Worm (Caenorhabditis elegans) whole organism, young adult: ENCODE measurements around the gene dao-4.

ENCODE experiments used
- K11D2.4 ChIP-seq: fragments of 200-800 bp; sonication (Bioruptor generic); IDR thresholded peaks from 2 replicates; pipeline ENCODE4 v1.3.6; 2022; ENCODE audit warnings: missing genetic modification reagents, missing genetic modification characterization, missing compliant biosample characterization
- egl-18 ChIP-seq: fragments of 200-800 bp; sonication (Bioruptor generic); IDR thresholded peaks from 2 replicates; pipeline ENCODE4 v1.3.6; 2022; ENCODE audit warnings: missing genetic modification reagents, missing genetic modification characterization, missing compliant biosample characterization
- lag-1 ChIP-seq: fragments of 200-800 bp; sonication (Bioruptor generic); IDR thresholded peaks from 2 replicates; pipeline ENCODE4 v1.3.6; 2022; ENCODE audit warnings: missing genetic modification reagents, missing genetic modification characterization, missing compliant biosample characterization
- pbrm-1 ChIP-seq: fragments of 200-800 bp; sonication (Bioruptor generic); IDR thresholded peaks from 2 replicates; pipeline ENCODE4 v1.3.6; 2022; ENCODE audit warnings: missing genetic modification reagents, missing genetic modification characterization, missing compliant biosample characterization
- pha-4 ChIP-seq: fragments of 150-350 bp; sonication (generic microtip); optimal IDR thresholded peaks from 2 replicates; lab custom pipeline; 2014; ENCODE audit warnings: missing biosample characterization, missing genetic modification reagents, missing genetic modification characterization
- snpc-3.4 ChIP-seq: sonication (generic microtip); optimal IDR thresholded peaks from 2 replicates; lab custom pipeline; 2017; ENCODE audit warnings: missing genetic modification characterization, mild to moderate bottlenecking, missing compliant biosample characterization, antibody characterized with exemption, moderate library complexity, missing genotype, missing genetic modification reagents
- snpc-4 ChIP-seq, 5 experiments: fragments of 150-350 bp in 1 of 5; sonication (generic microtip) in 4 of 5; optimal IDR thresholded peaks; 2 replicates each; lab custom pipeline; 2014 to 2018; ENCODE audit warnings: missing genetic modification characterization in 5 of 5, missing biosample characterization in 3 of 5, antibody characterized with exemption in 2 of 5, mild to moderate bottlenecking in 2 of 5, missing compliant biosample characterization in 2 of 5, missing genotype in 2 of 5, moderate library complexity in 2 of 5, missing genetic modification reagents in 1 of 5
- unc-62 ChIP-seq: fragments of 150-350 bp; optimal IDR thresholded peaks from 2 replicates; lab custom pipeline; 2014; ENCODE audit warnings: missing biosample characterization, missing genetic modification reagents, missing genetic modification characterization

DNA sequence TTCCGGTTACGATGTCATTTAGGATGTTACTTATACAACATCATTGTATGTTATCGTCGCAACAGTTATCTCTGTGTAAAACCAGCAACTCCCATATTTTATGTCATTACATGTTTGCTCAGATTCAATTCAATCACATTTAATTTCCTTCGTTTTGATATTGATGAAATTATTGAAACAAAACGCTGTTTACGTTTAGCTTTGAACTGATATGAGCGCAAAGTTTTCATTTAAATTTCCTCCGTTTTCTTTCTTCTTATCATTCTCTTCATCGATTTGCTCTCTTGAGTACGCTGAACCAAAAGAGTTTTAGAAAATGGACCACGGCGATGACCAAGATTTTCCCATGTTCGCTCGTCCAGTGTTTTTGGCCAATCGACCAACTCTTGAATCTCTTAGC, 44.3 kb upstream of the dao-4 start, which contains the start of gene sek-6:
- TF ChIP-seq unc-62 (no peak), pbrm-1 (GFP tag; lab: Robert Waterston, UW) (no peak), snpc-3.4 (tag; lab: Kevin White, UChicago) (no peak), snpc-4 (GFP tag; optimal IDR thresholded peaks at IDR 0.05; lab: Kevin White, UChicago) (no peak), snpc-4 (tag; optimal IDR thresholded peaks at IDR 0.05; lab: Kevin White, UChicago) (no peak), egl-18 (GFP tag; lab: Robert Waterston, UW) (no peak), pha-4 (tag; lab: Kevin White, UChicago) (no peak), K11D2.4 (GFP tag; lab: Robert Waterston, UW) (no peak), lag-1 (no peak)
